Fruit fly (Drosophila melanogaster): Measurements from ENCODE around the gene CG10809.

DNA sequence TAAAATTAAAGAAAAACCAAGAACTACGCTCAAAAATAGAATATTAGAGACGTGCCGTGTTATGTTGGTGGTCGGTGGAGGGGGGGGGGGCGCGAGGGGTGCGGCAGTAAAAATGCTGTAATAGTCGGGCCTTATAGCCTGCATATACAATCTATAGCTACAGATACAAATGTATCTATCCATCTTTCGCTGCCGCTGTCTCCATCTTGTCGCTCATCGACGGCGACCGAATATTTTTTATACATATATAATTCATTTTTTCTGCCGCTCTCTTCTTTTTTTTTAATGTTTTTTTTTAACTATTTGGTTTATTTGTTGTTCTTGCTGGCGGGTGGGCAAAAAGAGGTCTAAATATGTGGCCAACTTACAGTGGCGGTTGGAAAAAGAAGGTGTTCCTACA is 45.1 kb downstream of the CG10809 start:
- TF ChIP-seq CG8478 (optimal IDR thresholded peaks at IDR 0.05) (no peak), psq (optimal IDR thresholded peaks at IDR 0.05) (no peak), pan (optimal IDR thresholded peaks at IDR 0.05) (no peak)

All from whole organism.